Fruit fly (Drosophila melanogaster) Kc167 (cell line): ENCODE data around the gene Taf1.

Experiments
- Myc ChIP-seq: fragments of >200 bp; optimal IDR thresholded peaks from 2 replicates; lab custom pipeline; 2017; ENCODE audit warnings: missing external identifiers
- insv ChIP-seq: fragments of >200 bp; optimal IDR thresholded peaks from 3 replicates; lab custom pipeline; 2018; ENCODE audit warnings: missing external identifiers
- ttk ChIP-seq: sonication (Bioruptor generic); optimal IDR thresholded peaks from 2 replicates; lab custom pipeline; 2017; ENCODE audit warnings: missing external identifiers

dm6 chr3R:6667245-6667644, 20.6 kb downstream of the Taf1 start:
- no peak for TF ChIP-seq ttk (lab: Kevin White, UChicago)
- TF ChIP-seq Myc, result no peak
- TF ChIP-seq insv (lab: Kevin White, UChicago), result no peak
